Fruit fly (Drosophila melanogaster) whole organism, embryonic: ENCODE measurements around the gene Cp36.

Experiments
- Atf-2 ChIP-seq: fragments of 200-800 bp; sonication (Bioruptor generic); optimal IDR thresholded peaks from 2 replicates; lab custom pipeline; 2016; ENCODE audit warnings: missing biosample characterization, missing genetic modification characterization
- Atf3 ChIP-seq: fragments of 200-800 bp; sonication (Bioruptor generic); optimal IDR thresholded peaks from 3 replicates; lab custom pipeline; 2016; ENCODE audit warnings: missing biosample characterization, missing genetic modification characterization
- BEAF-32 ChIP-seq: fragments of 200-800 bp; sonication (Bioruptor generic); optimal IDR thresholded peaks from 3 replicates; lab custom pipeline; 2017; ENCODE audit warnings: missing biosample characterization, missing genetic modification characterization, mild to moderate bottlenecking, moderate library complexity, missing genetic modification reagents
- CG12219 ChIP-seq: fragments of 200-800 bp; sonication (Bioruptor generic); optimal IDR thresholded peaks from 3 replicates; lab custom pipeline; 2018; ENCODE audit warnings: missing biosample characterization, mild to moderate bottlenecking, missing genetic modification characterization
- CG12942 ChIP-seq: fragments of 200-800 bp; sonication (Bioruptor generic); optimal IDR thresholded peaks from 3 replicates; lab custom pipeline; 2016; ENCODE audit warnings: missing biosample characterization, missing genetic modification characterization
- CG15011 ChIP-seq: fragments of 200-800 bp; sonication (Bioruptor generic); optimal IDR thresholded peaks from 3 replicates; lab custom pipeline; 2018; ENCODE audit warnings: missing biosample characterization, mild to moderate bottlenecking, missing genetic modification characterization
- CG15479 ChIP-seq: fragments of 200-800 bp; sonication (Bioruptor generic); optimal IDR thresholded peaks from 3 replicates; lab custom pipeline; 2019; ENCODE audit warnings: missing biosample characterization, mild to moderate bottlenecking, missing genetic modification characterization, moderate library complexity
- CG18599 ChIP-seq: fragments of 200-800 bp; sonication (Bioruptor generic); optimal IDR thresholded peaks from 3 replicates; lab custom pipeline; 2017; ENCODE audit warnings: missing biosample characterization, missing genetic modification characterization, mild to moderate bottlenecking, moderate library complexity, missing genetic modification reagents
- CG18619 ChIP-seq: fragments of 200-800 bp; sonication (Bioruptor generic); optimal IDR thresholded peaks from 3 replicates; lab custom pipeline; 2017; ENCODE audit warnings: missing biosample characterization, mild to moderate bottlenecking, missing genetic modification characterization
- CG32767 ChIP-seq: fragments of 200-800 bp; sonication (Bioruptor generic); IDR thresholded peaks from 2 replicates; pipeline ENCODE4 v1.3.6; 2022; ENCODE audit warnings: missing biosample characterization, missing genetic modification characterization
- CG33557 ChIP-seq: fragments of 200-800 bp; sonication (Bioruptor generic); optimal IDR thresholded peaks from 2 replicates; lab custom pipeline; 2019; ENCODE audit warnings: missing biosample characterization, mild to moderate bottlenecking, missing genetic modification characterization, moderate library complexity
- CG3847 ChIP-seq: fragments of 200-800 bp; sonication (Bioruptor generic); IDR thresholded peaks from 2 replicates; pipeline ENCODE4 v1.3.6; 2022; ENCODE audit warnings: missing biosample characterization, missing genetic modification characterization
- CG4617 ChIP-seq: fragments of 200-800 bp; sonication (Bioruptor generic); optimal IDR thresholded peaks from 3 replicates; lab custom pipeline; 2016; ENCODE audit warnings: missing biosample characterization, missing genetic modification characterization, borderline replicate concordance
- CG4854 ChIP-seq: fragments of 200-800 bp; sonication (Bioruptor generic); optimal IDR thresholded peaks from 2 replicates; lab custom pipeline; 2016; ENCODE audit warnings: missing biosample characterization, missing genetic modification characterization, inconsistent platforms
- CG5180 ChIP-seq: fragments of 200-800 bp; sonication (Bioruptor generic); optimal IDR thresholded peaks from 3 replicates; lab custom pipeline; 2017; ENCODE audit warnings: missing biosample characterization, missing genetic modification characterization, mild to moderate bottlenecking, moderate library complexity, missing genetic modification reagents
- CG8765 ChIP-seq: fragments of 200-800 bp; sonication (Bioruptor generic); IDR thresholded peaks from 2 replicates; pipeline ENCODE4 v1.3.6; 2022; ENCODE audit warnings: missing biosample characterization, missing genetic modification characterization
- CG8924 ChIP-seq: fragments of 200-800 bp; optimal IDR thresholded peaks from 3 replicates; lab custom pipeline; 2019; ENCODE audit warnings: missing biosample characterization, mild to moderate bottlenecking, missing genetic modification characterization, moderate library complexity
- CG9876 ChIP-seq: fragments of 200-800 bp; sonication (Bioruptor generic); optimal IDR thresholded peaks from 2 replicates; lab custom pipeline; 2016; ENCODE audit warnings: missing biosample characterization, missing genetic modification characterization
- CHES-1-like ChIP-seq: fragments of 200-800 bp; sonication (Bioruptor generic); optimal IDR thresholded peaks from 2 replicates; lab custom pipeline; 2016; ENCODE audit warnings: missing biosample characterization, missing genetic modification characterization
- Camta ChIP-seq: fragments of 200-800 bp; sonication (Bioruptor generic); optimal IDR thresholded peaks from 2 replicates; lab custom pipeline; 2016; ENCODE audit warnings: missing biosample characterization, missing genetic modification characterization
- Dad ChIP-seq: fragments of 200-800 bp; sonication (Bioruptor generic); optimal IDR thresholded peaks from 3 replicates; lab custom pipeline; 2016; ENCODE audit warnings: missing biosample characterization, missing genetic modification characterization
- Dll ChIP-seq: fragments of 200-800 bp; sonication (Bioruptor generic); IDR thresholded peaks from 4 replicates; pipeline ENCODE4 v1.3.6; 2022; ENCODE audit warnings: missing biosample characterization, missing genetic modification characterization; ENCODE audit not compliant: partially characterized antibody
- Doc2 ChIP-seq: fragments of 200-800 bp; sonication (Bioruptor generic); IDR thresholded peaks from 2 replicates; pipeline ENCODE4 v1.3.6; 2022; ENCODE audit warnings: missing biosample characterization, missing genetic modification characterization
- Elba2 ChIP-seq: fragments of 200-800 bp; sonication (Bioruptor generic); optimal IDR thresholded peaks from 3 replicates; lab custom pipeline; 2016; ENCODE audit warnings: missing biosample characterization, missing genetic modification characterization
- HLH4C ChIP-seq: fragments of 200-800 bp; sonication (Bioruptor generic); IDR thresholded peaks from 3 replicates; pipeline ENCODE4 v1.3.6; 2022; ENCODE audit warnings: missing biosample characterization, missing genetic modification characterization; ENCODE audit not compliant: partially characterized antibody
- Hey ChIP-seq: fragments of 200-800 bp; sonication (Bioruptor generic); optimal IDR thresholded peaks from 3 replicates; lab custom pipeline; 2018; ENCODE audit warnings: missing biosample characterization, mild to moderate bottlenecking, missing genetic modification characterization
- HmgD ChIP-seq: fragments of 200-800 bp; sonication (Bioruptor generic); optimal IDR thresholded peaks from 3 replicates; lab custom pipeline; 2016; ENCODE audit warnings: missing biosample characterization, missing genetic modification characterization
- Hr39 ChIP-seq: fragments of >200 bp; optimal IDR thresholded peaks from 2 replicates; lab custom pipeline; 2017
- Hsf ChIP-seq: fragments of 200-800 bp; sonication (Bioruptor generic); optimal IDR thresholded peaks from 3 replicates; lab custom pipeline; 2016; ENCODE audit warnings: missing biosample characterization, missing genetic modification characterization
- Kr ChIP-seq: fragments of 200-800 bp; sonication (Bioruptor generic); optimal IDR thresholded peaks from 2 replicates; lab custom pipeline; 2017; ENCODE audit warnings: missing biosample characterization, mild to moderate bottlenecking, missing genetic modification characterization
- Mad ChIP-seq: fragments of 200-800 bp; sonication (Bioruptor generic); optimal IDR thresholded peaks from 2 replicates; lab custom pipeline; 2016; ENCODE audit warnings: missing biosample characterization, missing genetic modification characterization
- Rx ChIP-seq: fragments of 200-800 bp; sonication (Bioruptor generic); IDR thresholded peaks from 2 replicates; pipeline ENCODE4 v1.3.6; 2022; ENCODE audit warnings: missing biosample characterization, missing genetic modification characterization
- Trl ChIP-seq, 3 experiments: fragments of >200 bp in 2 of 3; fragments of 200-800 bp in 1 of 3; sonication (Bioruptor generic) in 1 of 3; optimal IDR thresholded peaks; 2 replicates in 1 of 3; 3 replicates in 2 of 3; lab custom pipeline; 2016 to 2017; ENCODE audit warnings: missing biosample characterization in 1 of 3, missing genetic modification characterization in 1 of 3
- Vsx1 ChIP-seq: fragments of 200-800 bp; sonication (Bioruptor generic); optimal IDR thresholded peaks from 2 replicates; lab custom pipeline; 2017; ENCODE audit warnings: missing biosample characterization, mild to moderate bottlenecking, missing genetic modification characterization, missing genetic modification reagents
- ash1 ChIP-seq: fragments of 200-800 bp; sonication (Bioruptor generic); optimal IDR thresholded peaks from 2 replicates; lab custom pipeline; 2018; ENCODE audit warnings: missing biosample characterization, mild to moderate bottlenecking, missing genetic modification characterization
- caup ChIP-seq: fragments of 200-800 bp; sonication (Bioruptor generic); optimal IDR thresholded peaks from 3 replicates; lab custom pipeline; 2017; ENCODE audit warnings: missing biosample characterization, mild to moderate bottlenecking, missing genetic modification characterization, moderate library complexity; ENCODE audit not compliant: severe bottlenecking
- corto ChIP-seq: fragments of 200-800 bp; sonication (Bioruptor generic); optimal IDR thresholded peaks from 2 replicates; lab custom pipeline; 2016; ENCODE audit warnings: missing biosample characterization, mild to moderate bottlenecking, missing genetic modification characterization, moderate library complexity
- dmrt99B ChIP-seq: fragments of 200-800 bp; sonication (Bioruptor generic); optimal IDR thresholded peaks from 2 replicates; lab custom pipeline; 2018; ENCODE audit warnings: missing biosample characterization, mild to moderate bottlenecking, missing genetic modification characterization, moderate library complexity
- hb ChIP-seq: fragments of 200-800 bp; sonication (Bioruptor generic); IDR thresholded peaks from 3 replicates; pipeline ENCODE4 v1.3.6; 2022; ENCODE audit warnings: missing biosample characterization, missing genetic modification characterization; ENCODE audit not compliant: partially characterized antibody
- inv ChIP-seq: fragments of 200-800 bp; sonication (Bioruptor generic); IDR thresholded peaks from 2 replicates; pipeline ENCODE4 v1.3.6; 2022; ENCODE audit warnings: missing biosample characterization, missing genetic modification characterization; ENCODE audit not compliant: partially characterized antibody
- jing ChIP-seq: fragments of 200-800 bp; sonication (Bioruptor generic); optimal IDR thresholded peaks from 2 replicates; lab custom pipeline; 2018; ENCODE audit warnings: missing biosample characterization, mild to moderate bottlenecking, missing genetic modification characterization
- knrl ChIP-seq: fragments of 200-800 bp; sonication (Bioruptor generic); IDR thresholded peaks from 3 replicates; pipeline ENCODE4 v1.3.6; 2022; ENCODE audit warnings: missing biosample characterization, missing genetic modification characterization; ENCODE audit not compliant: partially characterized antibody
- lab ChIP-seq: fragments of 200-800 bp; sonication (Bioruptor generic); optimal IDR thresholded peaks from 3 replicates; lab custom pipeline; 2017; ENCODE audit warnings: missing biosample characterization, missing genetic modification characterization, mild to moderate bottlenecking, moderate library complexity, missing genetic modification reagents
- phol ChIP-seq: fragments of 200-800 bp; sonication (Bioruptor generic); optimal IDR thresholded peaks from 3 replicates; lab custom pipeline; 2018; ENCODE audit warnings: missing biosample characterization, mild to moderate bottlenecking, missing genetic modification characterization, moderate library complexity
- pum ChIP-seq: fragments of 200-800 bp; sonication (Bioruptor generic); optimal IDR thresholded peaks from 2 replicates; lab custom pipeline; 2016; ENCODE audit warnings: missing biosample characterization, missing genetic modification characterization
- sd ChIP-seq: fragments of 200-800 bp; sonication (Bioruptor generic); optimal IDR thresholded peaks from 3 replicates; lab custom pipeline; 2018; ENCODE audit warnings: missing biosample characterization, mild to moderate bottlenecking, missing genetic modification characterization, moderate library complexity
- vfl ChIP-seq: fragments of 200-800 bp; sonication (Bioruptor generic); optimal IDR thresholded peaks from 2 replicates; lab custom pipeline; 2016; ENCODE audit warnings: missing biosample characterization, missing genetic modification characterization
- zen ChIP-seq: fragments of 200-800 bp; sonication (Bioruptor generic); optimal IDR thresholded peaks from 3 replicates; lab custom pipeline; 2018; ENCODE audit warnings: missing biosample characterization, mild to moderate bottlenecking, missing genetic modification characterization, moderate library complexity
- zf30C ChIP-seq: fragments of 200-800 bp; sonication (Bioruptor generic); optimal IDR thresholded peaks from 3 replicates; lab custom pipeline; 2018; ENCODE audit warnings: missing biosample characterization, mild to moderate bottlenecking, missing genetic modification characterization

Cp36 gene

DNA sequence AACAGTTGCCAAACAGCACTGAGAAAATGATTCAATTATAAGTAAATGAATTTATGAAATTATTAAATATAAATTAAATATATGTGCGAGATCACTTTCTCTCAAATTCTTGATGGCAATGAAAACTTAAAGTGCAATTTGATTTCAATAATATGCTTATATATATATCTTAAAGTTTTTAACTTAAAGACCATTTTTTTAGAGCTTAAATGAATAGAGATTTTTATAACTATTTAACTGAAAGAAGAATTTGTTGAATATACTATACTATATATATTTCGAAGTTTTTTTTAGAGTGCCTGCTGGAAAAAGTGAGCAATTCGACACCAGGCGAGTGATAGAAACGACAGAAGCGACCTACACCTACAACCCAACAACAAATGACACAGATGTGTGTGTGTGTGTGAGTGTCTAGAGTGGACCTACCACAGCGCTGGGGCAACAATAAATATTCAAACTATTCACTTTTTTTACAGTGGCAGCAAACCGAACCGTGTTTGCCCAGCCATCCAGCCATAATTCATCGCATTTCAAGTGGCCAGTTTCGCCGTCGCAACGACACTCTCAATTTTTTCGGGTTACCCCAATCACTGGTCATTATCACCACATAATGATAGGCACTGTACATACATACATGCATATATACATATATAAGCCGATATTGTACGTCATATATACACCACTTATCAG is 34.1 kb upstream of the Cp36 start (continued):
- TF ChIP-seq CG3847 (GFP tag; lab: Robert Waterston, UW), result 0 out of 2 replicates have a peak, but pooled peaks have one; percentile 17
- no peak for TF ChIP-seq hb (GFP tag; lab: Robert Waterston, UW)
- TF ChIP-seq lab (GFP tag; lab: Kevin White, UChicago), result peak; percentile 61
- TF ChIP-seq Camta (GFP tag; lab: Kevin White, UChicago), result no peak
- no peak for TF ChIP-seq CG12219 (GFP tag; lab: Kevin White, UChicago)
- TF ChIP-seq Atf3 (GFP tag; lab: Kevin White, UChicago), result no peak
- TF ChIP-seq CG18619 (GFP tag; lab: Kevin White, UChicago), result no peak
- TF ChIP-seq ash1, result no peak
- TF ChIP-seq CG18599 (GFP tag; lab: Kevin White, UChicago), result peak; percentile 37
- peak; percentile 89 for TF ChIP-seq CG8924 (tag; lab: Kevin White, UChicago)
- TF ChIP-seq inv (GFP tag; lab: Robert Waterston, UW), result no peak
- TF ChIP-seq Vsx1 (GFP tag; lab: Kevin White, UChicago), result no peak
- no peak for TF ChIP-seq HLH4C (GFP tag; lab: Robert Waterston, UW)
- TF ChIP-seq Hsf (GFP tag; lab: Kevin White, UChicago), result no peak
- no peak for TF ChIP-seq corto (GFP tag; lab: Kevin White, UChicago)
- TF ChIP-seq vfl (GFP tag; lab: Kevin White, UChicago), result no peak
- TF ChIP-seq CG12942, result no peak
- TF ChIP-seq BEAF-32, result peak; percentile 7
- TF ChIP-seq Kr (GFP tag; lab: Kevin White, UChicago), result no peak
- no peak for TF ChIP-seq CG4854 (GFP tag; lab: Kevin White, UChicago)
- no peak for TF ChIP-seq Doc2 (GFP tag; lab: Robert Waterston, UW)
- no peak for TF ChIP-seq Trl (optimal IDR thresholded peaks at IDR 0.05; lab: Kevin White, UChicago)
- no peak for TF ChIP-seq Trl (GFP tag; optimal IDR thresholded peaks at IDR 0.05; lab: Kevin White, UChicago)
- peak; percentile 75 for TF ChIP-seq dmrt99B
- TF ChIP-seq knrl (GFP tag; lab: Robert Waterston, UW), result no peak
- no peak for TF ChIP-seq HmgD (GFP tag; lab: Kevin White, UChicago)
- no peak for TF ChIP-seq jing
- TF ChIP-seq sd, result peak; percentile 20
- no peak for TF ChIP-seq CHES-1-like (GFP tag; lab: Kevin White, UChicago)
- no peak for TF ChIP-seq pum (GFP tag; lab: Kevin White, UChicago)
- no peak for TF ChIP-seq Hr39 (lab: Kevin White, UChicago)
- peak; percentile 73 for TF ChIP-seq zen
- no peak for TF ChIP-seq CG8765 (GFP tag; lab: Robert Waterston, UW)
- no peak for TF ChIP-seq CG9876 (GFP tag; lab: Kevin White, UChicago)
- TF ChIP-seq CG5180 (GFP tag; lab: Kevin White, UChicago), result no peak
- TF ChIP-seq CG15479 (GFP tag; lab: Kevin White, UChicago), result no peak
- no peak for TF ChIP-seq Dll (GFP tag; lab: Robert Waterston, UW)
- no peak for TF ChIP-seq CG15011 (GFP tag; lab: Kevin White, UChicago)
- TF ChIP-seq CG4617 (GFP tag; lab: Kevin White, UChicago), result no peak
- TF ChIP-seq phol (tag; lab: Kevin White, UChicago), result peak; percentile 85
- TF ChIP-seq Atf-2 (GFP tag; lab: Kevin White, UChicago), result no peak
- no peak for TF ChIP-seq Rx (GFP tag; lab: Robert Waterston, UW)
- peak; percentile 68 for TF ChIP-seq CG33557 (GFP tag; lab: Kevin White, UChicago)
- TF ChIP-seq caup (GFP tag; lab: Kevin White, UChicago), result no peak
- no peak for TF ChIP-seq Hey (tag; lab: Kevin White, UChicago)
- no peak for TF ChIP-seq Elba2 (GFP tag; lab: Kevin White, UChicago)
- no peak for TF ChIP-seq CG32767 (GFP tag; lab: Robert Waterston, UW)
- peak; percentile 80 for TF ChIP-seq zf30C (GFP tag; lab: Kevin White, UChicago)
- no peak for TF ChIP-seq Dad
- no peak for TF ChIP-seq Mad
